Fruit fly (Drosophila melanogaster) whole organism, prepupa: Measurements from ENCODE around the gene CG7974.
A peak's percentile ranks its signal among the peaks of the same experiment; 100 is the strongest.

ENCODE experiments used
- Blimp-1 ChIP-seq: fragments of 200-800 bp; sonication (Bioruptor generic); optimal IDR thresholded peaks from 3 replicates; lab custom pipeline; 2017; ENCODE audit warnings: missing biosample characterization, missing genetic modification characterization, mild to moderate bottlenecking, moderate library complexity, missing genetic modification reagents
- CG11294 ChIP-seq: fragments of 200-800 bp; sonication (Bioruptor generic); IDR thresholded peaks from 2 replicates; pipeline ENCODE4 v1.3.6; 2022; ENCODE audit warnings: missing biosample characterization, missing genetic modification characterization
- CG11762 ChIP-seq: fragments of 200-800 bp; sonication (Bioruptor generic); optimal IDR thresholded peaks from 3 replicates; lab custom pipeline; 2016; ENCODE audit warnings: missing biosample characterization, missing genetic modification characterization; ENCODE audit not compliant: insufficient read depth
- CG11902 ChIP-seq: fragments of 200-800 bp; sonication (Bioruptor generic); optimal IDR thresholded peaks from 3 replicates; lab custom pipeline; 2016; ENCODE audit warnings: missing biosample characterization, missing genetic modification characterization
- CG1621 ChIP-seq: fragments of 200-800 bp; sonication (Bioruptor generic); optimal IDR thresholded peaks from 3 replicates; lab custom pipeline; 2018; ENCODE audit warnings: missing biosample characterization, mild to moderate bottlenecking, missing genetic modification characterization
- CG3032 ChIP-seq: fragments of 200-800 bp; optimal IDR thresholded peaks from 2 replicates; lab custom pipeline; 2019; ENCODE audit warnings: missing biosample characterization, mild to moderate bottlenecking, missing genetic modification characterization, moderate library complexity
- CG32006 ChIP-seq: fragments of 200-800 bp; sonication (Bioruptor generic); optimal IDR thresholded peaks from 3 replicates; lab custom pipeline; 2017; ENCODE audit warnings: missing biosample characterization, mild to moderate bottlenecking, missing genetic modification characterization
- CG6163 ChIP-seq: fragments of 200-800 bp; sonication (Bioruptor generic); IDR thresholded peaks from 3 replicates; pipeline ENCODE4 v1.3.6; 2022; ENCODE audit warnings: missing biosample characterization, missing genetic modification characterization
- CG8119 ChIP-seq: fragments of 200-800 bp; sonication (Bioruptor generic); IDR thresholded peaks from 3 replicates; pipeline ENCODE4 v1.3.6; 2022; ENCODE audit warnings: missing biosample characterization, missing genetic modification characterization
- CG8632 ChIP-seq: fragments of 200-800 bp; sonication (Bioruptor generic); optimal IDR thresholded peaks from 3 replicates; lab custom pipeline; 2016; ENCODE audit warnings: missing biosample characterization, missing genetic modification characterization
- CG9139 ChIP-seq: fragments of 200-800 bp; sonication (Bioruptor generic); optimal IDR thresholded peaks from 3 replicates; lab custom pipeline; 2017; ENCODE audit warnings: missing biosample characterization, mild to moderate bottlenecking, missing genetic modification characterization
- Eip78C ChIP-seq: fragments of 200-800 bp; sonication (Bioruptor generic); peaks from one replicate; lab custom pipeline; 2016; ENCODE audit warnings: missing biosample characterization, missing genetic modification characterization
- Eip93F ChIP-seq: fragments of 200-800 bp; sonication (Bioruptor generic); optimal IDR thresholded peaks from 2 replicates; lab custom pipeline; 2016; ENCODE audit warnings: missing biosample characterization, mild to moderate bottlenecking, missing genetic modification characterization
- Ets21C ChIP-seq: fragments of 200-800 bp; sonication (Bioruptor generic); optimal IDR thresholded peaks from 3 replicates; lab custom pipeline; 2016; ENCODE audit warnings: missing biosample characterization, missing genetic modification characterization
- Gug ChIP-seq: fragments of 200-800 bp; sonication (Bioruptor generic); IDR thresholded peaks from 2 replicates; pipeline ENCODE4 v1.3.6; 2022; ENCODE audit warnings: missing biosample characterization, missing genetic modification characterization
- Hr39 ChIP-seq: fragments of 200-800 bp; sonication (Bioruptor generic); optimal IDR thresholded peaks from 2 replicates; lab custom pipeline; 2016; ENCODE audit warnings: missing biosample characterization, missing genetic modification characterization
- Hr4 ChIP-seq: fragments of 200-800 bp; sonication (Bioruptor generic); optimal IDR thresholded peaks from 3 replicates; lab custom pipeline; 2016; ENCODE audit warnings: missing biosample characterization, missing genetic modification characterization
- Lpt ChIP-seq: fragments of 200-800 bp; sonication (Bioruptor generic); optimal IDR thresholded peaks from 3 replicates; lab custom pipeline; 2016; ENCODE audit warnings: missing biosample characterization, missing genetic modification characterization
- OdsH ChIP-seq: fragments of 200-800 bp; sonication (Bioruptor generic); optimal IDR thresholded peaks from 3 replicates; lab custom pipeline; 2016; ENCODE audit warnings: missing biosample characterization, missing genetic modification characterization
- Sox15 ChIP-seq: fragments of 200-800 bp; sonication (Bioruptor generic); optimal IDR thresholded peaks from 3 replicates; lab custom pipeline; 2016; ENCODE audit warnings: missing biosample characterization, missing genetic modification characterization
- achi ChIP-seq: fragments of 200-800 bp; sonication (Bioruptor generic); optimal IDR thresholded peaks from 3 replicates; lab custom pipeline; 2016; ENCODE audit warnings: missing biosample characterization, missing genetic modification characterization
- dsx ChIP-seq: fragments of 200-800 bp; optimal IDR thresholded peaks from 3 replicates; lab custom pipeline; 2019; ENCODE audit warnings: missing biosample characterization, mild to moderate bottlenecking, missing genetic modification characterization, moderate library complexity; ENCODE audit not compliant: poor library complexity, severe bottlenecking
- eg ChIP-seq: fragments of 200-800 bp; sonication (Bioruptor generic); IDR thresholded peaks from 3 replicates; pipeline ENCODE4 v1.3.6; 2022; ENCODE audit warnings: missing biosample characterization, missing genetic modification characterization
- esn ChIP-seq: fragments of 200-800 bp; sonication (Bioruptor generic); optimal IDR thresholded peaks from 2 replicates; lab custom pipeline; 2016; ENCODE audit warnings: missing biosample characterization, mild to moderate bottlenecking, missing genetic modification characterization, moderate library complexity
- fd59A ChIP-seq: fragments of 200-800 bp; sonication (Bioruptor generic); optimal IDR thresholded peaks from 2 replicates; lab custom pipeline; 2017; ENCODE audit warnings: missing biosample characterization, mild to moderate bottlenecking, missing genetic modification characterization, missing genetic modification reagents
- fd85E ChIP-seq: fragments of 200-800 bp; sonication (Bioruptor generic); optimal IDR thresholded peaks from 3 replicates; lab custom pipeline; 2016; ENCODE audit warnings: missing biosample characterization, missing genetic modification characterization
- fkh ChIP-seq: fragments of 200-800 bp; sonication (Bioruptor generic); optimal IDR thresholded peaks from 3 replicates; lab custom pipeline; 2017; ENCODE audit warnings: missing biosample characterization, mild to moderate bottlenecking, missing genetic modification characterization, moderate library complexity
- salr ChIP-seq, 2 experiments: fragments of 200-800 bp; sonication (Bioruptor generic); optimal IDR thresholded peaks; 3 replicates each; lab custom pipeline; 2016 to 2018; ENCODE audit warnings: missing biosample characterization in 2 of 2, missing genetic modification characterization in 2 of 2, mild to moderate bottlenecking in 1 of 2
- spab ChIP-seq: fragments of 200-800 bp; sonication (Bioruptor generic); optimal IDR thresholded peaks from 2 replicates; lab custom pipeline; 2017; ENCODE audit warnings: missing biosample characterization, mild to moderate bottlenecking, missing genetic modification characterization, missing genetic modification reagents
- svp ChIP-seq: fragments of 200-800 bp; sonication (Bioruptor generic); peaks from one replicate; lab custom pipeline; 2016; ENCODE audit warnings: missing biosample characterization, missing genetic modification characterization

Gene CG7974

dm6 chr3L:1668504-1668903 is 3.6 kb downstream of the CG7974 start, which contains the start of gene RpL23A (continued):
- TF ChIP-seq fkh (GFP tag; lab: Kevin White, UChicago) = peak; percentile 77
- no peak for TF ChIP-seq CG8632 (GFP tag; lab: Kevin White, UChicago)
- no peak for TF ChIP-seq CG32006
- TF ChIP-seq spab = no peak
- TF ChIP-seq Hr4 (GFP tag; lab: Kevin White, UChicago) = no peak
- TF ChIP-seq fd85E (GFP tag; lab: Kevin White, UChicago) = peak; percentile 75
- peak; percentile 84 for TF ChIP-seq eg (GFP tag; lab: Robert Waterston, UW)
- TF ChIP-seq CG3032 (tag; lab: Kevin White, UChicago) = peak; percentile 76

- no peak for TF ChIP-seq Hr39 (GFP tag; lab: Kevin White, UChicago)
- no peak for TF ChIP-seq CG11762 (GFP tag; lab: Kevin White, UChicago)
- TF ChIP-seq CG8632 (GFP tag; lab: Kevin White, UChicago) = no peak
- no peak for TF ChIP-seq dsx (GFP tag; lab: Kevin White, UChicago)
Measured at dm6 chr3L:1670008-1670407, 5.1 kb downstream of the CG7974 start, which contains the start of gene RabX5. Gene RabX5 (minus strand): TSS chr3L:1670108.

- no peak for TF ChIP-seq dsx (GFP tag; lab: Kevin White, UChicago)
- no peak for TF ChIP-seq fd59A (GFP tag; lab: Kevin White, UChicago)
Measured at dm6 chr3L:1672627-1673026, 7.7 kb downstream of the CG7974 start, which contains the start of gene CG13930. Gene CG13930 (minus strand): TSS chr3L:1672727.

dm6 chr3L:1674381-1674780 is 9.4 kb downstream of the CG7974 start, which contains the start of gene CG7991:
Gene CG7991 (plus strand): TSS chr3L:1674709.
- TF ChIP-seq achi (GFP tag; lab: Kevin White, UChicago) (no peak), Eip78C (GFP tag; lab: Kevin White, UChicago) (peak; percentile 14), Lpt (no peak), Sox15 (GFP tag; lab: Kevin White, UChicago) (no peak), CG9139 (no peak), esn (no peak), salr (GFP tag; optimal IDR thresholded peaks at IDR 0.05; lab: Kevin White, UChicago) (no peak), CG6163 (GFP tag; lab: Robert Waterston, UW) (peak; percentile 38; the same call in 1 of the 3 replicates)

- TF ChIP-seq Eip93F (GFP tag; lab: Kevin White, UChicago) (no peak), CG1621 (tag; lab: Kevin White, UChicago) (no peak), Gug (GFP tag; lab: Robert Waterston, UW) (no peak)
Measured at dm6 chr3L:1675242-1675641, 10.3 kb downstream of the CG7974 start.

dm6 chr3L:1676222-1676621 is 11.3 kb downstream of the CG7974 start:
- no peak for TF ChIP-seq Blimp-1 (GFP tag; lab: Kevin White, UChicago)
- TF ChIP-seq salr (GFP tag; optimal IDR thresholded peaks at IDR 0.05; lab: Kevin White, UChicago) = no peak
- no peak for TF ChIP-seq CG1621 (tag; lab: Kevin White, UChicago)
- TF ChIP-seq CG11294 (GFP tag; lab: Robert Waterston, UW) = no peak
- TF ChIP-seq CG32006 = no peak
- TF ChIP-seq Eip78C (GFP tag; lab: Kevin White, UChicago) = no peak
- no peak for TF ChIP-seq Ets21C (GFP tag; lab: Kevin White, UChicago)
- TF ChIP-seq eg (GFP tag; lab: Robert Waterston, UW) = no peak
- TF ChIP-seq Hr39 (GFP tag; lab: Kevin White, UChicago) = no peak
- no peak for TF ChIP-seq CG11902 (GFP tag; lab: Kevin White, UChicago)
- TF ChIP-seq CG8119 = no peak
- TF ChIP-seq OdsH = no peak
- TF ChIP-seq svp (GFP tag; lab: Kevin White, UChicago) = no peak
